Fruit fly (Drosophila melanogaster) whole organism, embryonic: ENCODE data around the gene DAAM.

Experiments
- Ada2b ChIP-seq: fragments of 200-800 bp; sonication (Bioruptor generic); IDR thresholded peaks from 2 replicates; pipeline ENCODE4 v1.3.6; 2022; ENCODE audit warnings: missing biosample characterization, missing genetic modification characterization
- B-H2 ChIP-seq: fragments of 200-800 bp; sonication (Bioruptor generic); optimal IDR thresholded peaks from 2 replicates; lab custom pipeline; 2018; ENCODE audit warnings: missing biosample characterization, mild to moderate bottlenecking, missing genetic modification characterization
- Bdp1 ChIP-seq: fragments of 200-800 bp; sonication (Bioruptor generic); optimal IDR thresholded peaks from 3 replicates; lab custom pipeline; 2016; ENCODE audit warnings: missing biosample characterization, missing genetic modification characterization
- Bteb2 ChIP-seq: fragments of 200-800 bp; sonication (Bioruptor generic); optimal IDR thresholded peaks from 2 replicates; lab custom pipeline; 2016; ENCODE audit warnings: missing biosample characterization, missing genetic modification characterization
- C15 ChIP-seq: fragments of 200-800 bp; sonication (Bioruptor generic); IDR thresholded peaks from 3 replicates; pipeline ENCODE4 v1.3.6; 2022; ENCODE audit warnings: missing biosample characterization, missing genetic modification characterization
- CG10321 ChIP-seq: fragments of 200-800 bp; sonication (Bioruptor generic); IDR thresholded peaks from 2 replicates; pipeline ENCODE4 v1.3.6; 2022; ENCODE audit warnings: missing biosample characterization, missing genetic modification characterization
- CG11723 ChIP-seq: fragments of 200-800 bp; sonication (Bioruptor generic); optimal IDR thresholded peaks from 2 replicates; lab custom pipeline; 2017; ENCODE audit warnings: missing biosample characterization, mild to moderate bottlenecking, missing genetic modification characterization
- CG12155 ChIP-seq: fragments of 200-800 bp; sonication (Bioruptor generic); optimal IDR thresholded peaks from 3 replicates; lab custom pipeline; 2016; ENCODE audit warnings: missing biosample characterization, missing genetic modification characterization
- CG32532 ChIP-seq: fragments of 200-800 bp; sonication (Bioruptor generic); IDR thresholded peaks from 2 replicates; pipeline ENCODE4 v1.3.6; 2022; ENCODE audit warnings: missing biosample characterization, missing genetic modification characterization
- CG32772 ChIP-seq: fragments of 200-800 bp; sonication (Bioruptor generic); IDR thresholded peaks from 2 replicates; pipeline ENCODE4 v1.3.6; 2022; ENCODE audit warnings: missing biosample characterization, missing genetic modification characterization
- CG3726 ChIP-seq: fragments of 200-800 bp; sonication (Bioruptor generic); IDR thresholded peaks from 3 replicates; pipeline ENCODE4, ENCODE4 v1.3.6; 2022; ENCODE audit warnings: missing biosample characterization, missing genetic modification characterization
- CG4617 ChIP-seq: fragments of 200-800 bp; sonication (Bioruptor generic); optimal IDR thresholded peaks from 3 replicates; lab custom pipeline; 2016; ENCODE audit warnings: missing biosample characterization, missing genetic modification characterization, borderline replicate concordance
- CG4854 ChIP-seq: fragments of 200-800 bp; sonication (Bioruptor generic); optimal IDR thresholded peaks from 2 replicates; lab custom pipeline; 2016; ENCODE audit warnings: missing biosample characterization, missing genetic modification characterization, inconsistent platforms
- CG6791 ChIP-seq: fragments of 200-800 bp; sonication (Bioruptor generic); IDR thresholded peaks from 3 replicates; pipeline ENCODE4 v1.3.6; 2022; ENCODE audit warnings: missing biosample characterization, missing genetic modification characterization; ENCODE audit not compliant: partially characterized antibody
- CG7357 ChIP-seq: fragments of 200-800 bp; sonication (Bioruptor generic); IDR thresholded peaks from 3 replicates; pipeline ENCODE4 v1.3.6; 2022; ENCODE audit warnings: missing biosample characterization, missing genetic modification characterization
- CG7928 ChIP-seq: fragments of 200-800 bp; sonication (Bioruptor generic); optimal IDR thresholded peaks from 2 replicates; lab custom pipeline; 2017; ENCODE audit warnings: missing biosample characterization, mild to moderate bottlenecking, missing genetic modification characterization
- CG7987 ChIP-seq: fragments of 200-800 bp; sonication (Bioruptor generic); optimal IDR thresholded peaks from 2 replicates; lab custom pipeline; 2018; ENCODE audit warnings: missing biosample characterization, mild to moderate bottlenecking, missing genetic modification characterization, moderate library complexity
- CG8281 ChIP-seq: fragments of 200-800 bp; sonication (Bioruptor generic); optimal IDR thresholded peaks from 2 replicates; lab custom pipeline; 2018; ENCODE audit warnings: missing biosample characterization, mild to moderate bottlenecking, missing genetic modification characterization, moderate library complexity
- CG8388 ChIP-seq: fragments of 200-800 bp; sonication (Bioruptor generic); optimal IDR thresholded peaks from 2 replicates; lab custom pipeline; 2019; ENCODE audit warnings: missing biosample characterization, mild to moderate bottlenecking, missing genetic modification characterization, moderate library complexity
- Dbx ChIP-seq: fragments of 200-800 bp; sonication (Bioruptor generic); IDR thresholded peaks from 3 replicates; pipeline ENCODE4 v1.3.6; 2022; ENCODE audit warnings: missing biosample characterization, missing genetic modification characterization
- E2f1 ChIP-seq: fragments of 200-800 bp; sonication (Bioruptor generic); IDR thresholded peaks from 2 replicates; pipeline ENCODE4 v1.3.6; 2022; ENCODE audit warnings: missing biosample characterization, missing genetic modification characterization
- Ets65A ChIP-seq: fragments of 200-800 bp; sonication (Bioruptor generic); peaks from one replicate; lab custom pipeline; 2016; ENCODE audit warnings: missing biosample characterization, missing genetic modification characterization
- GATAe ChIP-seq: fragments of 200-800 bp; sonication (Bioruptor generic); conservative IDR thresholded peaks from 2 replicates; pipeline ENCODE4 v1.3.6; 2022; ENCODE audit warnings: missing biosample characterization, missing genetic modification characterization
- Gsc ChIP-seq: fragments of 200-800 bp; sonication (Bioruptor generic); IDR thresholded peaks from 2 replicates; pipeline ENCODE4 v1.3.6; 2022; ENCODE audit warnings: missing biosample characterization, missing genetic modification characterization
- HmgZ ChIP-seq: fragments of 200-800 bp; sonication (Bioruptor generic); optimal IDR thresholded peaks from 2 replicates; lab custom pipeline; 2018; ENCODE audit warnings: missing biosample characterization, mild to moderate bottlenecking, missing genetic modification characterization
- MBD-R2 ChIP-seq: fragments of 200-800 bp; sonication (Bioruptor generic); IDR thresholded peaks from 2 replicates; pipeline ENCODE4 v1.3.6; 2022; ENCODE audit warnings: missing biosample characterization, missing genetic modification characterization
- Mad ChIP-seq: fragments of 200-800 bp; sonication (Bioruptor generic); optimal IDR thresholded peaks from 2 replicates; lab custom pipeline; 2016; ENCODE audit warnings: missing biosample characterization, missing genetic modification characterization
- Nf-YA ChIP-seq: fragments of 200-800 bp; sonication (Bioruptor generic); IDR thresholded peaks from 2 replicates; pipeline ENCODE4 v1.3.6; 2022; ENCODE audit warnings: missing biosample characterization, missing genetic modification characterization
- NfI ChIP-seq: fragments of 200-800 bp; sonication (Bioruptor generic); optimal IDR thresholded peaks from 3 replicates; lab custom pipeline; 2018; ENCODE audit warnings: missing biosample characterization, mild to moderate bottlenecking, missing genetic modification characterization, moderate library complexity
- Rfx ChIP-seq: fragments of 200-800 bp; sonication (Bioruptor generic); IDR thresholded peaks from 2 replicates; pipeline ENCODE4 v1.3.6; 2022; ENCODE audit warnings: missing biosample characterization, missing genetic modification characterization
- Six4 ChIP-seq: fragments of 200-800 bp; sonication (Bioruptor generic); optimal IDR thresholded peaks from 2 replicates; lab custom pipeline; 2016; ENCODE audit warnings: missing biosample characterization, missing genetic modification characterization
- Spps ChIP-seq: fragments of 200-800 bp; sonication (Bioruptor generic); optimal IDR thresholded peaks from 2 replicates; lab custom pipeline; 2018; ENCODE audit warnings: missing biosample characterization, mild to moderate bottlenecking, missing genetic modification characterization
- ash1 ChIP-seq: fragments of 200-800 bp; sonication (Bioruptor generic); optimal IDR thresholded peaks from 2 replicates; lab custom pipeline; 2018; ENCODE audit warnings: missing biosample characterization, mild to moderate bottlenecking, missing genetic modification characterization
- bbx ChIP-seq: fragments of 200-800 bp; sonication (Bioruptor generic); IDR thresholded peaks from 2 replicates; pipeline ENCODE4 v1.3.6; 2022; ENCODE audit warnings: missing biosample characterization, missing genetic modification characterization; ENCODE audit not compliant: partially characterized antibody
- bsh ChIP-seq, 2 experiments: fragments of 200-800 bp; sonication (Bioruptor generic); optimal IDR thresholded peaks; 2 replicates each; lab custom pipeline; 2017 to 2018; ENCODE audit warnings: mild to moderate bottlenecking in 2 of 2, missing biosample characterization in 2 of 2, missing genetic modification characterization in 2 of 2, moderate library complexity in 1 of 2
- chn ChIP-seq: fragments of 200-800 bp; sonication (Bioruptor generic); optimal IDR thresholded peaks from 2 replicates; lab custom pipeline; 2016; ENCODE audit warnings: missing biosample characterization, missing genetic modification characterization
- danr ChIP-seq: fragments of 200-800 bp; sonication (Bioruptor generic); IDR thresholded peaks from 2 replicates; pipeline ENCODE4 v1.3.6; 2022; ENCODE audit warnings: missing biosample characterization, missing genetic modification characterization
- dmrt99B ChIP-seq: fragments of 200-800 bp; sonication (Bioruptor generic); optimal IDR thresholded peaks from 2 replicates; lab custom pipeline; 2018; ENCODE audit warnings: missing biosample characterization, mild to moderate bottlenecking, missing genetic modification characterization, moderate library complexity
- exex ChIP-seq: fragments of 200-800 bp; sonication (Bioruptor generic); optimal IDR thresholded peaks from 4 replicates; lab custom pipeline; 2018; ENCODE audit warnings: missing biosample characterization, mild to moderate bottlenecking, missing genetic modification characterization, moderate library complexity
- fd3F ChIP-seq: fragments of 200-800 bp; sonication (Bioruptor generic); optimal IDR thresholded peaks from 2 replicates; lab custom pipeline; 2018; ENCODE audit warnings: missing biosample characterization, mild to moderate bottlenecking, missing genetic modification characterization, moderate library complexity
- ken ChIP-seq: fragments of 200-800 bp; sonication (Bioruptor generic); IDR thresholded peaks from 3 replicates; pipeline ENCODE4 v1.3.6; 2022; ENCODE audit warnings: missing biosample characterization, missing genetic modification characterization
- kni ChIP-seq: fragments of 200-800 bp; sonication (Bioruptor generic); optimal IDR thresholded peaks from 3 replicates; lab custom pipeline; 2017; ENCODE audit warnings: mild to moderate bottlenecking, missing biosample characterization, missing genetic modification reagents, missing genetic modification characterization
- lab ChIP-seq: fragments of 200-800 bp; sonication (Bioruptor generic); optimal IDR thresholded peaks from 3 replicates; lab custom pipeline; 2017; ENCODE audit warnings: missing biosample characterization, missing genetic modification characterization, mild to moderate bottlenecking, moderate library complexity, missing genetic modification reagents
- lmd ChIP-seq: fragments of 200-800 bp; sonication (Bioruptor generic); IDR thresholded peaks from 2 replicates; pipeline ENCODE4 v1.3.6; 2022; ENCODE audit warnings: missing biosample characterization, missing genetic modification characterization
- oc ChIP-seq: fragments of 200-800 bp; sonication (Bioruptor generic); optimal IDR thresholded peaks from 2 replicates; lab custom pipeline; 2018; ENCODE audit warnings: missing biosample characterization, mild to moderate bottlenecking, missing genetic modification characterization, moderate library complexity
- pan ChIP-seq, 4 experiments: fragments of >200 bp in 3 of 4; fragments of 200-800 bp in 1 of 4; sonication (Bioruptor generic) in 1 of 4; optimal IDR thresholded peaks in 3 of 4; IDR thresholded peaks in 1 of 4; 2 replicates each; pipeline versions ENCODE4 v1.3.6 to Lab custom; 2017 to 2022; ENCODE audit warnings: missing biosample characterization in 2 of 4, missing genetic modification characterization in 2 of 4, mixed read lengths in 1 of 4
- stwl ChIP-seq: fragments of 200-800 bp; sonication (Bioruptor generic); optimal IDR thresholded peaks from 3 replicates; lab custom pipeline; 2018; ENCODE audit warnings: missing biosample characterization, mild to moderate bottlenecking, missing genetic modification characterization, moderate library complexity
- yki ChIP-seq: fragments of >200 bp; optimal IDR thresholded peaks from 3 replicates; lab custom pipeline; 2018
- zfh2 ChIP-seq: fragments of 200-800 bp; sonication (Bioruptor generic); optimal IDR thresholded peaks from 2 replicates; lab custom pipeline; 2016; ENCODE audit warnings: missing biosample characterization, missing genetic modification characterization

Gene DAAM

dm6 chrX:1276757-1277527 is 45.2 kb downstream of the DAAM start (continued):
- TF ChIP-seq GATAe (GFP tag; lab: Robert Waterston, UW) (peak; percentile 73; the same call in 1 of the 2 replicates), exex (tag; lab: Kevin White, UChicago) (peak; percentile 41), Rfx (GFP tag; lab: Robert Waterston, UW) (peak; percentile 96), Bdp1 (GFP tag; lab: Kevin White, UChicago) (peak; percentile 83), kni (GFP tag; lab: Kevin White, UChicago) (peak; percentile 17), CG7987 (GFP tag; lab: Kevin White, UChicago) (peak; percentile 69), Spps (tag; lab: Kevin White, UChicago) (no peak), HmgZ (tag; lab: Kevin White, UChicago) (peak; percentile 87), CG7928 (peak; percentile 73), CG7357 (GFP tag; lab: Robert Waterston, UW) (peak; percentile 90), zfh2 (GFP tag; lab: Kevin White, UChicago) (peak; percentile 85), CG32772 (GFP tag; lab: Robert Waterston, UW) (peak; percentile 91), CG10321 (GFP tag; lab: Robert Waterston, UW) (peak; percentile 73), Ada2b (GFP tag; lab: Robert Waterston, UW) (peak; percentile 95), bsh (GFP tag; optimal IDR thresholded peaks at IDR 0.05; lab: Kevin White, UChicago) (peak; percentile 83 to 86), fd3F (peak; percentile 86), bbx (no peak), Gsc (GFP tag; lab: Robert Waterston, UW) (peak; percentile 73), stwl (tag; lab: Kevin White, UChicago) (no peak), Bteb2 (GFP tag; lab: Kevin White, UChicago) (peak; percentile 87), pan (optimal IDR thresholded peaks at IDR 0.05; lab: Kevin White, UChicago) (no peak), pan (GFP tag; optimal IDR thresholded peaks at IDR 0.05 in 1 of 2, IDR thresholded peaks at IDR 0.05 in 1 of 2) (peak in 1 of 2 experiments; percentile 96), E2f1 (GFP tag; lab: Robert Waterston, UW) (peak; percentile 92), Six4 (GFP tag; lab: Kevin White, UChicago) (peak; percentile 86), oc (tag; lab: Kevin White, UChicago) (peak; percentile 90), CG8281 (tag; lab: Kevin White, UChicago) (peak; percentile 70), NfI (GFP tag; lab: Kevin White, UChicago) (peak; percentile 92), ken (GFP tag; lab: Robert Waterston, UW) (peak; percentile 90), danr (GFP tag; lab: Robert Waterston, UW) (peak; percentile 91), chn (GFP tag; lab: Kevin White, UChicago) (peak; percentile 83), B-H2 (GFP tag; lab: Kevin White, UChicago) (no peak), Nf-YA (GFP tag; lab: Robert Waterston, UW) (peak; percentile 74), yki (no peak), Mad (GFP tag; lab: Kevin White, UChicago) (peak; percentile 86), CG4617 (GFP tag; lab: Kevin White, UChicago) (peak; percentile 77), CG32532 (peak; percentile 96), lmd (GFP tag; lab: Robert Waterston, UW) (peak; percentile 95), Ets65A (GFP tag; lab: Kevin White, UChicago) (peak; percentile 98), CG8388 (GFP tag; lab: Kevin White, UChicago) (peak; percentile 75), dmrt99B (tag; lab: Kevin White, UChicago) (peak; percentile 95), lab (GFP tag; lab: Kevin White, UChicago) (peak; percentile 97), C15 (peak; percentile 76; the same call in 1 of the 3 replicates), CG6791 (GFP tag; lab: Robert Waterston, UW) (no peak), CG4854 (GFP tag; lab: Kevin White, UChicago) (peak; percentile 74), MBD-R2 (GFP tag; lab: Robert Waterston, UW) (peak; percentile 83), ash1 (peak; percentile 50), CG12155 (GFP tag; lab: Kevin White, UChicago) (peak; percentile 90), Dbx (peak; percentile 92), CG11723 (GFP tag; lab: Kevin White, UChicago) (peak; percentile 81), CG3726 (peak; percentile 89)
